Worm (Caenorhabditis elegans) whole organism, L4/young adult: Measurements from ENCODE around the gene elli-1.
A peak's percentile ranks its signal among the peaks of the same experiment; 100 is the strongest.

Source experiments
- W03F9.2 ChIP-seq: fragments of 150-350 bp; optimal IDR thresholded peaks from 2 replicates; lab custom pipeline; 2014; ENCODE audit warnings: missing biosample characterization, missing genetic modification characterization
- dao-5 ChIP-seq: sonication (generic microtip); optimal IDR thresholded peaks from 2 replicates; lab custom pipeline; 2016; ENCODE audit warnings: missing genotype, missing genetic modification characterization, moderate library complexity, missing compliant biosample characterization
- him-1 ChIP-seq: sonication (generic microtip); optimal IDR thresholded peaks from 2 replicates; lab custom pipeline; 2016; ENCODE audit warnings: missing genotype, missing genetic modification reagents, missing genetic modification characterization, missing compliant biosample characterization

DNA sequence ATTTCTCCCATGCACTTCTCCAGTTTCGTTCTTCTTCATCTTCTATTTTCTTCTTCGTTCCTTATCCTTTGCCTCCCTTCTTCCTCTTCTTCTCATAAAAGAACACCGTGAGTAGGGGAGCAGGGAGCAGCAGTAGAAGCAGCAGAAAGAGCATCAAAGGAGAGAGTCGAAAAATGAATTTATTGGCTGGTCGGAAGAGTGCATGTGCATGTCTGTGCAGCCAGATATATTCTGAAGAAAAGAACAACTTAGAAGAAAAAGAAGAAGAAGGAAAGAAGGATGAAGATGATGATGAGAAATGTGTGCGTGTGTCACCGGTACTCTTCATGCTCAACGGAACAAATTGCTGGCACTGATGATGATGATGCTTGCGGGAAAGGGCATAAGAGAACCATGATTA, 41.6 kb upstream of the elli-1 start:
- TF ChIP-seq W03F9.2 (tag; lab: Kevin White, UChicago), result no peak
- peak; percentile 73 for TF ChIP-seq him-1 (tag; lab: Kevin White, UChicago)
- no peak for TF ChIP-seq dao-5 (tag; lab: Kevin White, UChicago)
